Fruit fly (Drosophila melanogaster) whole organism, embryonic: Measurements from ENCODE around the gene ldbr.
A peak's percentile ranks its signal among the peaks of the same experiment; 100 is the strongest.

Source experiments
- Awh ChIP-seq: fragments of 200-800 bp; sonication (Bioruptor generic); IDR thresholded peaks from 2 replicates; pipeline ENCODE4, ENCODE4 v1.3.6; 2022; ENCODE audit warnings: missing biosample characterization, missing genetic modification characterization
- CG11085 ChIP-seq: fragments of 200-800 bp; sonication (Bioruptor generic); IDR thresholded peaks from 2 replicates; pipeline ENCODE4 v1.3.6; 2022; ENCODE audit warnings: missing biosample characterization, missing genetic modification characterization
- CG12769 ChIP-seq: fragments of 200-800 bp; sonication (Bioruptor generic); optimal IDR thresholded peaks from 2 replicates; lab custom pipeline; 2019; ENCODE audit warnings: missing biosample characterization, mild to moderate bottlenecking, missing genetic modification characterization, moderate library complexity
- CG14014 ChIP-seq: fragments of 200-800 bp; sonication (Bioruptor generic); IDR thresholded peaks from 2 replicates; pipeline ENCODE4 v1.3.6; 2022; ENCODE audit warnings: missing biosample characterization, missing genetic modification characterization
- CG17359 ChIP-seq: fragments of 200-800 bp; sonication (Bioruptor generic); optimal IDR thresholded peaks from 3 replicates; lab custom pipeline; 2018; ENCODE audit warnings: missing biosample characterization, mild to moderate bottlenecking, missing genetic modification characterization, moderate library complexity
- CG2120 ChIP-seq: fragments of 200-800 bp; sonication (Bioruptor generic); optimal IDR thresholded peaks from 3 replicates; lab custom pipeline; 2016; ENCODE audit warnings: missing biosample characterization, missing genetic modification characterization
- CG2199 ChIP-seq: fragments of 200-800 bp; sonication (Bioruptor generic); IDR thresholded peaks from 3 replicates; pipeline ENCODE4 v1.3.6; 2022; ENCODE audit warnings: missing biosample characterization, missing genetic modification characterization
- CG2678 ChIP-seq: fragments of 200-800 bp; sonication (Bioruptor generic); optimal IDR thresholded peaks from 3 replicates; lab custom pipeline; 2019; ENCODE audit warnings: missing biosample characterization, mild to moderate bottlenecking, missing genetic modification characterization, moderate library complexity
- CG32532 ChIP-seq: fragments of 200-800 bp; sonication (Bioruptor generic); IDR thresholded peaks from 2 replicates; pipeline ENCODE4 v1.3.6; 2022; ENCODE audit warnings: missing biosample characterization, missing genetic modification characterization
- CG3281 ChIP-seq: fragments of 200-800 bp; sonication (Bioruptor generic); optimal IDR thresholded peaks from 3 replicates; lab custom pipeline; 2017; ENCODE audit warnings: missing biosample characterization, mild to moderate bottlenecking, missing genetic modification characterization
- CG4424 ChIP-seq: fragments of 200-800 bp; sonication (Bioruptor generic); optimal IDR thresholded peaks from 3 replicates; lab custom pipeline; 2016; ENCODE audit warnings: missing biosample characterization, missing genetic modification characterization
- CG5245 ChIP-seq: fragments of 200-800 bp; sonication (Bioruptor generic); optimal IDR thresholded peaks from 3 replicates; lab custom pipeline; 2016; ENCODE audit warnings: missing biosample characterization, missing genetic modification characterization
- CG7745 ChIP-seq: fragments of 200-800 bp; sonication (Bioruptor generic); optimal IDR thresholded peaks from 2 replicates; lab custom pipeline; 2018; ENCODE audit warnings: missing biosample characterization, mild to moderate bottlenecking, missing genetic modification characterization, moderate library complexity
- CG8290 ChIP-seq, 3 experiments: fragments of 200-800 bp; sonication (Bioruptor generic); optimal IDR thresholded peaks; 2 replicates each; lab custom pipeline; 2016 to 2019; ENCODE audit warnings: missing biosample characterization in 3 of 3, missing genetic modification characterization in 3 of 3, mild to moderate bottlenecking in 2 of 3, moderate library complexity in 1 of 3
- CG9797 ChIP-seq: fragments of 200-800 bp; sonication (Bioruptor generic); optimal IDR thresholded peaks from 3 replicates; lab custom pipeline; 2018; ENCODE audit warnings: missing biosample characterization, mild to moderate bottlenecking, missing genetic modification characterization
- CG9817 ChIP-seq: fragments of 200-800 bp; sonication (Bioruptor generic); optimal IDR thresholded peaks from 2 replicates; lab custom pipeline; 2018; ENCODE audit warnings: missing biosample characterization, mild to moderate bottlenecking, missing genetic modification characterization, moderate library complexity
- CG9932 ChIP-seq: fragments of 200-800 bp; sonication (Bioruptor generic); IDR thresholded peaks from 2 replicates; pipeline ENCODE4 v1.3.6; 2022; ENCODE audit warnings: missing biosample characterization, missing genetic modification characterization
- CoRest ChIP-seq: fragments of 200-800 bp; sonication (Bioruptor generic); optimal IDR thresholded peaks from 3 replicates; lab custom pipeline; 2018; ENCODE audit warnings: missing biosample characterization, mild to moderate bottlenecking, missing genetic modification characterization, moderate library complexity
- CrebB ChIP-seq: fragments of 200-800 bp; sonication (Bioruptor generic); optimal IDR thresholded peaks from 3 replicates; lab custom pipeline; 2018; ENCODE audit warnings: missing biosample characterization, mild to moderate bottlenecking, missing genetic modification characterization
- D19A ChIP-seq: fragments of 200-800 bp; optimal IDR thresholded peaks from 3 replicates; lab custom pipeline; 2019; ENCODE audit warnings: missing biosample characterization, mild to moderate bottlenecking, missing genetic modification characterization, moderate library complexity
- Eip74EF ChIP-seq, 2 experiments: fragments of 200-800 bp in 1 of 2; fragments of >200 bp in 1 of 2; sonication (Bioruptor generic) in 1 of 2; optimal IDR thresholded peaks; 2 replicates each; lab custom pipeline; 2017 to 2019; ENCODE audit warnings: missing biosample characterization in 2 of 2, missing genetic modification characterization in 2 of 2, mild to moderate bottlenecking in 1 of 2, moderate library complexity in 1 of 2
- GATAe ChIP-seq: fragments of 200-800 bp; sonication (Bioruptor generic); conservative IDR thresholded peaks from 2 replicates; pipeline ENCODE4 v1.3.6; 2022; ENCODE audit warnings: missing biosample characterization, missing genetic modification characterization
- Hey ChIP-seq: fragments of 200-800 bp; sonication (Bioruptor generic); optimal IDR thresholded peaks from 3 replicates; lab custom pipeline; 2018; ENCODE audit warnings: missing biosample characterization, mild to moderate bottlenecking, missing genetic modification characterization
- MESR4 ChIP-seq: fragments of 200-800 bp; sonication (Bioruptor generic); optimal IDR thresholded peaks from 2 replicates; lab custom pipeline; 2018; ENCODE audit warnings: missing biosample characterization, mild to moderate bottlenecking, missing genetic modification characterization, moderate library complexity
- Meics ChIP-seq: fragments of 200-800 bp; sonication (Bioruptor generic); optimal IDR thresholded peaks from 2 replicates; lab custom pipeline; 2017; ENCODE audit warnings: missing biosample characterization, mild to moderate bottlenecking, missing genetic modification characterization
- Sox100B ChIP-seq: fragments of 200-800 bp; sonication (Bioruptor generic); optimal IDR thresholded peaks from 3 replicates; lab custom pipeline; 2018; ENCODE audit warnings: missing biosample characterization, mild to moderate bottlenecking, missing genetic modification characterization
- Sox102F ChIP-seq: fragments of 200-800 bp; sonication (Bioruptor generic); optimal IDR thresholded peaks from 2 replicates; lab custom pipeline; 2018; ENCODE audit warnings: missing biosample characterization, mild to moderate bottlenecking, missing genetic modification characterization, moderate library complexity
- Sry-δ ChIP-seq: fragments of 200-800 bp; sonication (Bioruptor generic); optimal IDR thresholded peaks from 2 replicates; lab custom pipeline; 2016; ENCODE audit warnings: missing biosample characterization, missing genetic modification characterization
- Vsx1 ChIP-seq: fragments of 200-800 bp; sonication (Bioruptor generic); optimal IDR thresholded peaks from 2 replicates; lab custom pipeline; 2017; ENCODE audit warnings: missing biosample characterization, mild to moderate bottlenecking, missing genetic modification characterization, missing genetic modification reagents
- Xrp1 ChIP-seq: fragments of 200-800 bp; sonication (Bioruptor generic); IDR thresholded peaks from 2 replicates; pipeline ENCODE4 v1.3.6; 2022; ENCODE audit warnings: missing biosample characterization, missing genetic modification characterization
- al ChIP-seq: fragments of 200-800 bp; sonication (Bioruptor generic); IDR thresholded peaks from 2 replicates; pipeline ENCODE4 v1.3.6; 2022; ENCODE audit warnings: missing biosample characterization, missing genetic modification characterization
- ase ChIP-seq: fragments of 200-800 bp; sonication (Bioruptor generic); IDR thresholded peaks from 3 replicates; pipeline ENCODE4 v1.3.6; 2022; ENCODE audit warnings: missing biosample characterization, missing genetic modification characterization
- ems ChIP-seq: fragments of 200-800 bp; sonication (Bioruptor generic); optimal IDR thresholded peaks from 3 replicates; lab custom pipeline; 2016; ENCODE audit warnings: missing biosample characterization, missing genetic modification characterization
- exex ChIP-seq: fragments of 200-800 bp; sonication (Bioruptor generic); optimal IDR thresholded peaks from 4 replicates; lab custom pipeline; 2018; ENCODE audit warnings: missing biosample characterization, mild to moderate bottlenecking, missing genetic modification characterization, moderate library complexity
- gfzf ChIP-seq: fragments of 200-800 bp; sonication (Bioruptor generic); optimal IDR thresholded peaks from 2 replicates; lab custom pipeline; 2016; ENCODE audit warnings: missing biosample characterization, mild to moderate bottlenecking, missing genetic modification characterization, moderate library complexity
- grau ChIP-seq: fragments of 200-800 bp; optimal IDR thresholded peaks from 3 replicates; lab custom pipeline; 2019; ENCODE audit warnings: missing biosample characterization, mild to moderate bottlenecking, missing genetic modification characterization, moderate library complexity
- grn ChIP-seq: fragments of 200-800 bp; sonication (Bioruptor generic); optimal IDR thresholded peaks from 3 replicates; lab custom pipeline; 2017; ENCODE audit warnings: missing biosample characterization, missing genetic modification characterization
- lov ChIP-seq, 2 experiments: fragments of 200-800 bp in 1 of 2; fragments of >200 bp in 1 of 2; sonication (Bioruptor generic) in 1 of 2; IDR thresholded peaks in 1 of 2; optimal IDR thresholded peaks in 1 of 2; 2 replicates in 1 of 2; 3 replicates in 1 of 2; pipeline versions ENCODE4 v1.3.6 to Lab custom; 2017 to 2022; ENCODE audit warnings: missing biosample characterization in 1 of 2, missing genetic modification characterization in 1 of 2
- maf-S ChIP-seq: fragments of 200-800 bp; sonication (Bioruptor generic); optimal IDR thresholded peaks from 2 replicates; lab custom pipeline; 2016; ENCODE audit warnings: missing biosample characterization, missing genetic modification characterization
- mam ChIP-seq: fragments of 200-800 bp; sonication (Bioruptor generic); optimal IDR thresholded peaks from 3 replicates; lab custom pipeline; 2016; ENCODE audit warnings: missing biosample characterization, missing genetic modification characterization
- mirr ChIP-seq: fragments of 200-800 bp; sonication (Bioruptor generic); optimal IDR thresholded peaks from 3 replicates; lab custom pipeline; 2018; ENCODE audit warnings: missing biosample characterization, mild to moderate bottlenecking, missing genetic modification characterization
- pan ChIP-seq, 4 experiments: fragments of >200 bp in 3 of 4; fragments of 200-800 bp in 1 of 4; sonication (Bioruptor generic) in 1 of 4; optimal IDR thresholded peaks in 3 of 4; IDR thresholded peaks in 1 of 4; 2 replicates each; pipeline versions ENCODE4 v1.3.6 to Lab custom; 2017 to 2022; ENCODE audit warnings: missing biosample characterization in 2 of 4, missing genetic modification characterization in 2 of 4, mixed read lengths in 1 of 4
- peb ChIP-seq: fragments of 200-800 bp; sonication (Bioruptor generic); IDR thresholded peaks from 2 replicates; pipeline ENCODE4 v1.3.6; 2022; ENCODE audit warnings: missing biosample characterization, missing genetic modification characterization
- sens ChIP-seq: fragments of 200-800 bp; sonication (Bioruptor generic); peaks from one replicate; lab custom pipeline; 2016; ENCODE audit warnings: missing biosample characterization, missing genetic modification characterization
- sima ChIP-seq: fragments of 200-800 bp; sonication (Bioruptor generic); optimal IDR thresholded peaks from 2 replicates; lab custom pipeline; 2016; ENCODE audit warnings: missing biosample characterization, missing genetic modification characterization
- tio ChIP-seq: fragments of 200-800 bp; sonication (Bioruptor generic); optimal IDR thresholded peaks from 2 replicates; lab custom pipeline; 2017; ENCODE audit warnings: missing biosample characterization, missing genetic modification characterization, inconsistent platforms
- tna ChIP-seq: fragments of 200-800 bp; sonication (Bioruptor generic); IDR thresholded peaks from 2 replicates; pipeline ENCODE4 v1.3.6; 2022; ENCODE audit warnings: missing biosample characterization, missing genetic modification characterization; ENCODE audit not compliant: partially characterized antibody
- zfh2 ChIP-seq: fragments of 200-800 bp; sonication (Bioruptor generic); optimal IDR thresholded peaks from 2 replicates; lab custom pipeline; 2016; ENCODE audit warnings: missing biosample characterization, missing genetic modification characterization

Gene ldbr

dm6 chr3L:8072720-8073119 lies 48.9 kb upstream of the ldbr start (continued):
- TF ChIP-seq CG2199 (GFP tag; lab: Robert Waterston, UW) (0 out of 3 replicates have a peak, but pooled peaks have one; percentile 30), CG2678 (peak; percentile 88), ase (0 out of 3 replicates have a peak, but pooled peaks have one; percentile 40), CG17359 (tag; lab: Kevin White, UChicago) (peak; percentile 86), Xrp1 (GFP tag; lab: Robert Waterston, UW) (peak; percentile 74), Eip74EF (GFP tag; optimal IDR thresholded peaks at IDR 0.05; lab: Kevin White, UChicago) (peak in 1 of 2 experiments; percentile 69), lov (optimal IDR thresholded peaks at IDR 0.05; lab: Kevin White, UChicago) (no peak), lov (GFP tag; IDR thresholded peaks at IDR 0.05; lab: Robert Waterston, UW) (no peak), tna (no peak), peb (GFP tag; lab: Robert Waterston, UW) (no peak), maf-S (GFP tag; lab: Kevin White, UChicago) (no peak)

- peak; percentile 78 for TF ChIP-seq D19A (tag; lab: Kevin White, UChicago)
- peak; percentile 1 for TF ChIP-seq tio (GFP tag; lab: Kevin White, UChicago)
- TF ChIP-seq al (GFP tag; lab: Robert Waterston, UW): peak; percentile 26; the same call in 1 of the 2 replicates
- TF ChIP-seq CG7745 (tag; lab: Kevin White, UChicago): peak; percentile 97
- peak; percentile 61 for TF ChIP-seq Vsx1 (GFP tag; lab: Kevin White, UChicago)
- TF ChIP-seq mam (GFP tag; lab: Kevin White, UChicago): peak; percentile 12
- TF ChIP-seq CrebB (tag; lab: Kevin White, UChicago): no peak
- TF ChIP-seq CG9797 (GFP tag; lab: Kevin White, UChicago): no peak
- peak; percentile 26 for TF ChIP-seq CG3281 (GFP tag; lab: Kevin White, UChicago)
- TF ChIP-seq CG14014 (GFP tag; lab: Robert Waterston, UW): peak; percentile 27; the same call in 1 of the 2 replicates
- no peak for TF ChIP-seq ems (GFP tag; lab: Kevin White, UChicago)
- TF ChIP-seq pan (optimal IDR thresholded peaks at IDR 0.05; lab: Kevin White, UChicago): no peak
- peak in 1 of 2 experiments; percentile 16 for TF ChIP-seq pan (GFP tag; optimal IDR thresholded peaks at IDR 0.05 in 1 of 2, IDR thresholded peaks at IDR 0.05 in 1 of 2)
- TF ChIP-seq CG11085: no peak
- no peak for TF ChIP-seq CG4424 (GFP tag; lab: Kevin White, UChicago)
- TF ChIP-seq Hey: no peak
- TF ChIP-seq zfh2 (GFP tag; lab: Kevin White, UChicago): peak; percentile 18
- TF ChIP-seq Meics (GFP tag; lab: Kevin White, UChicago): peak; percentile 24
- peak; percentile 32; the same call in 1 of the 2 replicates for TF ChIP-seq CG9932 (GFP tag; lab: Robert Waterston, UW)
- TF ChIP-seq MESR4 (GFP tag; lab: Kevin White, UChicago): no peak
- peak; percentile 15 for TF ChIP-seq CG2120 (GFP tag; lab: Kevin White, UChicago)
- peak; percentile 57 for TF ChIP-seq sens
- TF ChIP-seq Awh (GFP tag; lab: Robert Waterston, UW): no peak
- TF ChIP-seq Sox100B (GFP tag; lab: Kevin White, UChicago): peak; percentile 4
- no peak for TF ChIP-seq gfzf
- TF ChIP-seq Sox102F (GFP tag; lab: Kevin White, UChicago): peak; percentile 9
- TF ChIP-seq CoRest (tag; lab: Kevin White, UChicago): peak; percentile 6
- no peak for TF ChIP-seq CG5245 (GFP tag; lab: Kevin White, UChicago)
- peak; percentile 33 for TF ChIP-seq GATAe (GFP tag; lab: Robert Waterston, UW)
- no peak for TF ChIP-seq Sry-δ (GFP tag; lab: Kevin White, UChicago)
- peak; percentile 97 for TF ChIP-seq grn (GFP tag; lab: Kevin White, UChicago)
- peak; percentile 35; the same call in 1 of the 2 replicates for TF ChIP-seq CG32532 (GFP tag; lab: Robert Waterston, UW)
- peak; percentile 9 for TF ChIP-seq mirr (GFP tag; lab: Kevin White, UChicago)
- peak; percentile 77 for TF ChIP-seq exex
- peak; percentile 2 for TF ChIP-seq CG9817
- no peak for TF ChIP-seq sima (GFP tag; lab: Kevin White, UChicago)
- peak; percentile 28 for TF ChIP-seq grau (tag; lab: Kevin White, UChicago)
- peak; percentile 40 for TF ChIP-seq CG12769
- no peak for TF ChIP-seq CG8290 (GFP tag; optimal IDR thresholded peaks at IDR 0.05; lab: Kevin White, UChicago)
- peak in 1 of 2 experiments; percentile 42 for TF ChIP-seq CG8290 (tag; optimal IDR thresholded peaks at IDR 0.05; lab: Kevin White, UChicago)
Measured at dm6 chr3L:8073370-8073769, 48.3 kb upstream of the ldbr start.
